Fruit fly (Drosophila melanogaster): ENCODE measurements around the gene baz.

The baz gene

DNA sequence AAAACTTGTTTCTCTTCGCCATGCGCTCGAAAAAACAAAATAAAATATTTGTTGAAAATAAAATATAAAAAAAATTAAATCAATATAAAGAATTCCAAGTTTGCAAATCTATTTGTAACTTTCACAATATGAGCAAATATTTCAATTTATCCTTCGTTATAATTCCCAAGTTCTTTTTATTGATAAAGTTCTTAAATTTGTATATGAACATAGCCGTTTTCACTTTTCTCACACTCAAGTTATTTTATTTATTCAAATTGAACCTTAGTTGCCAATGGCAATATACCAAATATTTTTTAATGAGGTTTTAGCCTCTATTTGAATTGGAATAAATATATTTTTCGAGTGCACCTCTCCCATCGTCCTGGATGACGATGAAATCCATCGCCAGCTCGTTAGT is 27.1 kb upstream of the baz start:
- TF ChIP-seq Sin3A (optimal IDR thresholded peaks at IDR 0.05) = no peak
- TF ChIP-seq ttk (optimal IDR thresholded peaks at IDR 0.05) = no peak
- TF ChIP-seq h (optimal IDR thresholded peaks at IDR 0.05) = no peak
- TF ChIP-seq insv (optimal IDR thresholded peaks at IDR 0.05) = no peak
- TF ChIP-seq Myc (optimal IDR thresholded peaks at IDR 0.05) = no peak
- no peak for TF ChIP-seq psq (optimal IDR thresholded peaks at IDR 0.05)

DNA sequence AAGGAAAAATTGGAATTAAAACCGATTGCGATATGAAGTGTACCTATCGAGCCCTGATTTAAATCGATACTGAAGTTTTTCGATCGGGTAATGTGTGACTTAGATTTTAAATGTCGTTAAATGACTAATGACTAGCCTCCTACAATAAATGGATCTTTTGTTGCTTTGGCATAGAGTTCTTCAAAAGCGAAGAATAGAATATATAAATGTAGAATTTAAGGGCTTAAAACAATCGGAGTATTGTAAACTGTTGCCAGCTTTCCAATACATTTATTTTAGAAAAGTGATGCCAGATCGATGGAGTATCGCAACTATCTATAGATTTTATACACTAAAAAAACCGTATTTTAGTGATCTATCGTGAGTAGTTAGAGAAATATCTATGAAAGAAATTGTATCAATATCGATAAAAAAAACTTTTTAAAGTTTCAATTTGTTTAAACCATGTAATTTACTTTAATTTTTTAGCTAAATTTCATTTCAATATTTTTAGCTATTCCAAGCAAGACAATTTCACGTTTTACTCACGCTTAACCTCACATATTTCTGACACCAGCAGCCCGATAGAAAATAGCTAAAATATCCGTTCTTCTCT is 16.8 kb upstream of the baz start, which contains the start of the genes mei-217 and mei-218:
Gene mei-217, minus strand, starts transcription at position 51 of the 595 bp plus-strand sequence.
Gene mei-218, minus strand, starts transcription at position 51 of the 595 bp plus-strand sequence.
- TF ChIP-seq ttk (optimal IDR thresholded peaks at IDR 0.05) = no peak
- no peak for TF ChIP-seq Sin3A (optimal IDR thresholded peaks at IDR 0.05)

DNA sequence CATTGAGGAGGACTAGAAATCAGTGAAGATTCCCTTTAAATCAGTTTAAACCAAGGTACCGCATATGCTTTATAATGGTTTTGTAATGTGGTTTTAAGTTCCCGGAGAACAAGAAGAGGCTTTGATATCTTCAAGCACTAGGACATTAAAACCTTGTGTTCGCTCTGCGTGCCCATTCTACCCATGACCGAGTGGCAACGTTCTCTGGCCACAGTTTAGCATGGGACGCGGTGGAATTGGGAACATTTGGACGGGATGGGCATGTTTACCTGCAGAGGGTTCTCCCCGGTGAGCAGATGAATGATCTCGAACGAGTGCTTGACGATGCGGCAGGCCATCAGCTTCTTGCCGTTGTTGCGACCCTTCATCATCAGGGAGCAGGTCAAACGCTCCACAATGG is 13.3 kb upstream of the baz start:
- TF ChIP-seq Myc (optimal IDR thresholded peaks at IDR 0.05) = no peak
- no peak for TF ChIP-seq insv (optimal IDR thresholded peaks at IDR 0.05)
- peak; percentile 95 for TF ChIP-seq ttk (optimal IDR thresholded peaks at IDR 0.05)
- TF ChIP-seq h (optimal IDR thresholded peaks at IDR 0.05) = no peak

DNA sequence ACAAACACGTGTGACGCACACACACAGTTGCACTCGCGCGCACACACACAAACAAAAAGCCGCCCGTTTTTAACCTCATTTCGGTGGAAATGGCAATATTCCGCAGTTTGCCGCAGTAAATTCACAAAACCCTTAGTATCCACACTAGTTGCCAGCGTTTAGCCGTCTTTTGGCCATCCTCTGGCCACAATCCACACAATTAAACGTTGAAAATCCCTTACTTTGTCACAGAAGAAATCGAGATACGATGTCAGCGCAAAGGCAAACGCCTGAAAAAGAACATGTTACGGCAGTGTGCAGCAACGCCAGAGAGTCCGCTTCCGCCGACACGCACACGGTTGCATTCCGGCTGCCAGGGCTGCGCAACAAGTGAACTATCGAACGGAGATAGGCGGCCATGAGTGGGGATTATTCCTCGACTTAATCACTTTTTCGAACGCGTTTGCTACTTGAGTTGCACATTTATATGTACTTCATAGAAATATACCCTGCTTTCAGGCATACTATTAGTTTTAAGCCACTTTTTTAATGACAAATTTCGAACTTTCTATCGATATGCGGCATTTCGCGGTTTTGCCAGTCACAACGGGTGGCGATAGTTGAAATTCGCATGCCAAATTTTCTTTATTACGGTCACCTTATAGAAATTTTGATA is 11.7 kb upstream of the baz start, which contains the start of gene RpS5a:
Gene RpS5a, minus strand, starts transcription at position 282 of the 655 bp plus-strand sequence.
- TF ChIP-seq insv (optimal IDR thresholded peaks at IDR 0.05) (no peak), Myc (optimal IDR thresholded peaks at IDR 0.05) (no peak), psq (optimal IDR thresholded peaks at IDR 0.05) (no peak), Sin3A (optimal IDR thresholded peaks at IDR 0.05) (peak; percentile 26)

DNA sequence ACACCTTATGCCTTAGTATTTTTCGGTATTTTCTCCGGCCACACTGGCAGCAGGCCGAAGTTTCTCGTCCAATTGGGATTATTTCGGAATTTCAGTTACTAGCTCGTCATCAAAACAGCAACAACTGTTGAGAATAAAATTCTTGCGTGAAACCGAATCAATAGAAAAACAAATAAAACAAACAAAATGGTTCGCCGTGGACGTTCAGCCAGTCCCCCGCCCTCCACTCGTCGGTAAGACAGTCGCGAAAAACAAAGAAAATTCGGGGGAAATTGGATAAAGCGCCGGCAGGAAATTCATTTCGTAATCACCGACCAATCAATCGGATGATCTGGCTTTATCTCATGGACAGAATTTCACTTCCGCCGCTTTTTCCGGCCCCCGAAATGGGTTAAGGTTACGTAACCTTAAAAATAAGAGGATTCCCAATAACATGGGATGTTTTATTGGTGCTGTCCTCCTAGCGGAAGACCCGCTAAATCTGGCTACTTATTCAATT is 10.8 kb upstream of the baz start, which contains the start of gene Chchd2:
Gene Chchd2, plus strand, starts transcription at position 51 of the 499 bp plus-strand sequence.
- no peak for TF ChIP-seq h (optimal IDR thresholded peaks at IDR 0.05)

DNA sequence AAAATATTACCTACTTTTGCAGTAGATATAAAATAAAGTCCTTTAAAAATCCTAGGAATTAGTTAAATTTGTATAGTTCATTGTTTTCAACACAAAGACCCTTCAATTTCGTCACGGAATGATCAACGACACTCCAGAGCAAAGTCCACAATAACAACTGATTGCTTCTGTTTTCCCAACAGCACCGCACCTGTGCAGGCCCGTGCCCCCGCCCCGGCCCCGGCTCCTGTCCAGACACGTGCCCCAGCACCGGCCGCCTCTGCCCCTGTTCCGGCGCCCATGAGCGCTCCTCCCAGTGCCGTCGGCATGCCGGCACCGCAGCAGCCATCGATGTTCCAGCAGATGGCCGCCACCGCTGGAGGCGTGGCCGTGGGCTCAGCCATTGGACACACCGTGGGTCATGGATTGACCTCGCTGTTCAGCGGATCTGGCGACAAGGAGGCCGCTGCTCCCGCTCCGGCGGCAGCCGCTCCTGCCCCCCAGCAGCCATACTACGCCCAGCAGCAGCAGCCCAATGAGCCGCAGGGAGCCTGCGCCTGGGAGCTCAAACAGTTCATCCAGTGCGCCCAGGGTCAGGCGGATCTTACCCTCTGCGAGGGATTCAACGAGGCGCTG is 10.0 kb upstream of the baz start:
- TF ChIP-seq ttk (optimal IDR thresholded peaks at IDR 0.05) = peak; percentile 3
- TF ChIP-seq Myc (optimal IDR thresholded peaks at IDR 0.05) = no peak

DNA sequence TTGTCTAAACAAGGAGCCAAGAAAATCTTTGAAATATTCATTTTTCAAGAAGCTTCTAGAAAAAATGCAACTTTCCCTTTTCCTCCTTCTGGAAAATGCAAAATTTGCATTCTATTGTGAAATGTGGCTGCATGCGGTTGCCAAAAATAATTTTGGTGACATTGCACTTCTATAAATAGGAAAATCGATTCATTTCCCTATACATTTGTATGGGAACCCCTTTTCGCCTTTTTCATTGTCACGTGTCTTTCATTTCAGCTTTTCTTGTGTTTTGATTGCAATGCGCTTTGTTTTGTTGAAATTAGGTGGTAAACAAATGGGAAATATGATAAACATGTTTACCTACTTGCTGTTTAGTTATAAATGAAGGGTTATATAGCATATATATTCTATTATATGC is 9.1 kb upstream of the baz start:
- TF ChIP-seq insv (optimal IDR thresholded peaks at IDR 0.05) = no peak
- TF ChIP-seq psq (optimal IDR thresholded peaks at IDR 0.05) = no peak
- no peak for TF ChIP-seq ttk (optimal IDR thresholded peaks at IDR 0.05)
- TF ChIP-seq h (optimal IDR thresholded peaks at IDR 0.05) = no peak
- no peak for TF ChIP-seq Sin3A (optimal IDR thresholded peaks at IDR 0.05)
- TF ChIP-seq Myc (optimal IDR thresholded peaks at IDR 0.05) = no peak

DNA sequence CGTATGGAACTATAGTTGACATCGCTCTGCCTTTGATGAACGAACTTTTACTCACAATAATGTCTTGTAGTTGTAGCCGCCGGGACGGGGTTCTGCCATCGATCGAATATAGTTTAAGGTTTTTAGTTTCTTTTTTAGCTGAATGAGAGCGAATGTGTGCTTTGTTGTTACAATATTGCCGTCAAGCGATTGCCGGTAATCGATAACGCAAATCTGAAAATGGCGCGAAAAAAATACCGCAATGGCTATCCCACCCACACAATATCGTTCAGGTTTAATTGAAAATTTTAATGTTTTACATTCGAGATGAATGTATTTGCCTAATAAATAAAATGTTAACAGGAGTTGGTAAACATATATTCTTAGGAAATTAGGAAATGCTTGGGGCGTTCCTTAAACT is 690 bp upstream of the baz start, which contains the start of gene xmas:
Gene xmas, minus strand, starts transcription at position 191 of the 400 bp plus-strand sequence.
- TF ChIP-seq insv (optimal IDR thresholded peaks at IDR 0.05) = no peak
- no peak for TF ChIP-seq ttk (optimal IDR thresholded peaks at IDR 0.05)
- TF ChIP-seq psq (optimal IDR thresholded peaks at IDR 0.05) = no peak
- TF ChIP-seq h (optimal IDR thresholded peaks at IDR 0.05) = no peak
- no peak for TF ChIP-seq Sin3A (optimal IDR thresholded peaks at IDR 0.05)
- no peak for TF ChIP-seq Myc (optimal IDR thresholded peaks at IDR 0.05)

DNA sequence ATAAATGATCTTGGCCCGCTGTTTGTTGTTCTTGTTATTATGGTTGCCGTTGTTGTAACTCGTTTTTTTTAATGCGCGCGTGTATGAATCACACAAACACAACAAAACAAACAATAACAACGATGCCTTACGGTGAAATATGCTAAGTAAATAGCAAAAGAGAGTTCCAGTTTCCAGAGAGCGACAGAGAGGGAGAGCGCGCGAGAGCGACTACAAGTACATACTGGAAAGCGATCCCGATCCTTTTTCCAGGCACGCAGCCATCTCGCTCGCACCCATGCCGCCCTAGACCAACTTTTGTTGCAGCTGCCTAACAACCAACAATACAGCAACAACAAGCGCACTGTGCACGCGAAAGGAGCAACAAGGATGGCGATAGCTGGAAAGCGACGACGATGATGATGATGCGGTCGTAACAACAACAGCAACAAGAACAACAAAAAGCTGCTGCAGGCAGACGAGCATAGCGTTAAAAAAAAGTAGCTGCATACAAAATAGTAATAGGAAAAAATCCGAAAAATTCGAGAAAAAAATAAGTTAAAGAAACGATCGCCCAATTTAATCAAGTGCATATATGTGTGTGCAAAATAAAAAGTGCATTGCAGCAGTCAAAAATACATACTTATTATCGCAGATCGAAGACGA is 712 bp downstream of the baz start:
- TF ChIP-seq h (optimal IDR thresholded peaks at IDR 0.05) (no peak), psq (optimal IDR thresholded peaks at IDR 0.05) (no peak), insv (optimal IDR thresholded peaks at IDR 0.05) (no peak), Sin3A (optimal IDR thresholded peaks at IDR 0.05) (no peak), ttk (optimal IDR thresholded peaks at IDR 0.05) (no peak)

DNA sequence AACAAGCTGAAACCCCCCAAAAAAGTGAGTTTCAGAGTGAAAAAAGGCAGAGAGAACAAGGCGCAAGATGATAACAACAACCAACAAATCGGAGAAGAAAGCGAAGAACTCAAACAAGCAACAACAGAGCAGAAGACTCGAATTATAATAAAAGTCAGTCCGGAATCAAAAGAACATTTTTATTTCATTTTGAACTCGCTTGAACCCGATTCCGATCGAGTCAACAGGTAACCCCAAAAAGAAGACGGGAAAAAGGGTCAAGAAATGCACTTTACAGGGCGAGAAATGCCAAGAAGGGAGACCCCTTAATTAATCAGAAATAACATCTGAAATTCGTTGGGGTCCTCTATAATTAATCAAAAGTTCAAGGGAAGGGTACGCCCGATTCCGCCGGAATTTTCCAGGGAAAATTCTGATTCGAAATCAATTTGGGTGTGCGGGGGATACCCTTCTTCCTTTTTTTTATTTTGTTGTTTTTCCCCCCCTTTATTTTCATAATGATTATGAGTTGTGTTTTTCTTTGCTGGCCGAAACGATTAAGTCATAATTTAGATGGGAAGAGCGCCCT is 2.7 kb downstream of the baz start:
- TF ChIP-seq psq (optimal IDR thresholded peaks at IDR 0.05) (no peak), Sin3A (optimal IDR thresholded peaks at IDR 0.05) (no peak), h (optimal IDR thresholded peaks at IDR 0.05) (no peak), ttk (optimal IDR thresholded peaks at IDR 0.05) (no peak), insv (optimal IDR thresholded peaks at IDR 0.05) (no peak), Myc (optimal IDR thresholded peaks at IDR 0.05) (no peak)

DNA sequence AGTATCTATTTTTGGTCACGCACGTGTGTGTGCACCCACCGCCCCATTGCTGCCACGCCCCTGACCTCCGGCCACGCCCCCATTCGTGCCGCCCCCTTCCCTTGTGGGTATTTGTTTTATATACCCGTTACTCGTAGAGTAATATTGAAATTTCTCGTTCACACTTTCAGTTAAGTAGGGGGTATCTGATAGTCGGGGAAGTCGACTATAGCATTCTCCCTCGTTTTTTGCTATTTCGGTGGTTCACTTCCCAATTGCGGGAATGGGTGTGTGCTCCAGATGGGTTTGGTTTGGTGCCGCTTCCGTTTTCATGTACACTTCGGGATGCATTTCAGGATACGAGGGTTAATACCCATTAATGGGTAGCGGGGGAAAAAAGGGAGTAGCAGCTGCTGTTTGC is 7.5 kb downstream of the baz start:
- TF ChIP-seq psq (optimal IDR thresholded peaks at IDR 0.05) (no peak), h (optimal IDR thresholded peaks at IDR 0.05) (no peak), ttk (optimal IDR thresholded peaks at IDR 0.05) (no peak), Myc (optimal IDR thresholded peaks at IDR 0.05) (no peak), insv (optimal IDR thresholded peaks at IDR 0.05) (no peak), Sin3A (optimal IDR thresholded peaks at IDR 0.05) (no peak)

DNA sequence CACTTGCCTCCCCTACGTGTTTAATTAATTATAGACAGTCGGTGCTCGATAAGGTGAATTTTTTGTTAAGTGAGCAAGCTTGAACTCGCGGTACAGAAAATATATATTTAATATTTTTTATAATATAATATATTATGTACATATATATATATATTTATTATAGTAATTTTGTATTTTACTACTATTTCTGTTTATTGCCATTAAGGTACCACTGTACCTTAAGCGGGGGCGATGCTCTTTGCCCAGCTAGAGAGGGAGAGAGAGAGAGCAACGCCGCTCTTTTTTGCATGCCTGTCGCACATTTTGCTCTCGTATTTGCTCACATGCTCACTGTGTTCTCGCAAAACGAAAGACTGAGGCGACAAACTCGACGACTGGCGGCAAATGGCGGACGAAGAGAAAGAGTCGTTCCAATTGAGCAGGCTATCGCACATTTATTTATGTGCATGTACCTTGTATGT is 10.7 kb downstream of the baz start:
- TF ChIP-seq h (optimal IDR thresholded peaks at IDR 0.05) (no peak), Sin3A (optimal IDR thresholded peaks at IDR 0.05) (no peak), psq (optimal IDR thresholded peaks at IDR 0.05) (no peak), ttk (optimal IDR thresholded peaks at IDR 0.05) (no peak), insv (optimal IDR thresholded peaks at IDR 0.05) (no peak), Myc (optimal IDR thresholded peaks at IDR 0.05) (no peak)

Data from Kc167 (cell line).